Worm (Caenorhabditis elegans) whole organism, midembryonic: ENCODE results near the gene mrpl-46.

ENCODE experiments used
- T22C8.4 ChIP-seq: fragments of 200-800 bp; sonication (Bioruptor generic); IDR thresholded peaks from 2 replicates; pipeline ENCODE4 v1.3.6; 2022; ENCODE audit warnings: missing genetic modification characterization, missing compliant biosample characterization
- cog-1 ChIP-seq: sonication (generic microtip); optimal IDR thresholded peaks from 2 replicates; lab custom pipeline; 2016; ENCODE audit warnings: missing genetic modification characterization, missing compliant biosample characterization
- flt-1 ChIP-seq: fragments of 200-800 bp; sonication (Bioruptor generic); IDR thresholded peaks from 2 replicates; pipeline ENCODE4 v1.3.6; 2022; ENCODE audit warnings: missing genetic modification characterization, missing compliant biosample characterization
- klf-2 ChIP-seq: fragments of 200-800 bp; sonication (Bioruptor generic); conservative IDR thresholded peaks from 2 replicates; pipeline ENCODE4 v1.3.6; 2022; ENCODE audit warnings: missing genetic modification reagents, missing genetic modification characterization, missing compliant biosample characterization
- med-1 ChIP-seq: sonication (generic microtip); optimal IDR thresholded peaks from 2 replicates; lab custom pipeline; 2017; ENCODE audit warnings: missing genetic modification characterization, mild to moderate bottlenecking, missing compliant biosample characterization, antibody characterized with exemption, missing genetic modification reagents; ENCODE audit not compliant: insufficient read depth
- ref-1 ChIP-seq: fragments of 200-800 bp; sonication (Bioruptor generic); conservative IDR thresholded peaks from 2 replicates; pipeline ENCODE4 v1.3.6; 2022; ENCODE audit warnings: missing genetic modification reagents, missing genetic modification characterization, missing compliant biosample characterization
- tab-1 ChIP-seq: fragments of 200-800 bp; sonication (Bioruptor generic); IDR thresholded peaks from 2 replicates; pipeline ENCODE4 v1.3.6; 2022; ENCODE audit warnings: missing genetic modification characterization, missing compliant biosample characterization
- ztf-23 ChIP-seq: fragments of 200-800 bp; sonication (Bioruptor generic); IDR thresholded peaks from 2 replicates; pipeline ENCODE4 v1.3.6; 2022; ENCODE audit warnings: missing genetic modification reagents, missing genetic modification characterization, missing compliant biosample characterization
- ztf-29 ChIP-seq: fragments of 200-800 bp; sonication (Bioruptor generic); IDR thresholded peaks from 2 replicates; pipeline ENCODE4 v1.3.6; 2022; ENCODE audit warnings: missing genetic modification reagents, missing genetic modification characterization, missing compliant biosample characterization

ce11 chrIV:830262-830960, 29.8 kb downstream of the mrpl-46 start:
- TF ChIP-seq tab-1 (GFP tag; lab: Robert Waterston, UW) = no peak
- no peak for TF ChIP-seq flt-1 (GFP tag; lab: Robert Waterston, UW)
- no peak for TF ChIP-seq med-1 (GFP tag; lab: Kevin White, UChicago)
- no peak for TF ChIP-seq ztf-23 (GFP tag; lab: Robert Waterston, UW)
- TF ChIP-seq cog-1 (tag; lab: Kevin White, UChicago) = no peak
- TF ChIP-seq ref-1 (GFP tag; lab: Robert Waterston, UW) = no peak
- TF ChIP-seq T22C8.4 (GFP tag; lab: Robert Waterston, UW) = no peak
- TF ChIP-seq ztf-29 (GFP tag; lab: Robert Waterston, UW) = no peak
- no peak for TF ChIP-seq klf-2 (GFP tag; lab: Robert Waterston, UW)
